Worm (Caenorhabditis elegans) whole organism, L4 larva: ENCODE data around the gene B0563.18.

Experiments used
- F26F4.8 ChIP-seq: fragments of 200-800 bp; sonication (Bioruptor generic); conservative IDR thresholded peaks from 2 replicates; pipeline ENCODE4 v1.3.6; 2022; ENCODE audit warnings: missing genetic modification characterization, missing compliant biosample characterization
- F49E8.2 ChIP-seq: sonication (generic microtip); optimal IDR thresholded peaks from 2 replicates; lab custom pipeline; 2016; ENCODE audit warnings: missing compliant biosample characterization, mild to moderate bottlenecking, missing genetic modification characterization, borderline replicate concordance
- T20F7.1 ChIP-seq: fragments of 200-800 bp; sonication (Bioruptor generic); optimal IDR thresholded peaks from 2 replicates; lab custom pipeline; 2018; ENCODE audit warnings: mild to moderate bottlenecking, missing genetic modification characterization, missing compliant biosample characterization
- Y48G9A.11 ChIP-seq: fragments of 200-800 bp; sonication (Bioruptor generic); IDR thresholded peaks from 2 replicates; pipeline ENCODE4 v1.3.6; 2022; ENCODE audit warnings: missing genetic modification reagents, missing genetic modification characterization, missing compliant biosample characterization
- Y5F2A.4 ChIP-seq: fragments of 200-800 bp; sonication (Bioruptor generic); optimal IDR thresholded peaks from 2 replicates; lab custom pipeline; 2018; ENCODE audit warnings: mild to moderate bottlenecking, missing genetic modification characterization, missing compliant biosample characterization
- Y75B8A.6 ChIP-seq: fragments of 200-800 bp; sonication (Bioruptor generic); IDR thresholded peaks from 2 replicates; pipeline ENCODE4 v1.3.6; 2022; ENCODE audit warnings: missing genetic modification reagents, missing genetic modification characterization, missing compliant biosample characterization
- ZK546.5 ChIP-seq, 2 experiments: sonication (generic microtip); optimal IDR thresholded peaks; 2 replicates each; lab custom pipeline; 2017; ENCODE audit warnings: missing biosample characterization in 2 of 2, missing genetic modification characterization in 2 of 2
- aly-2 ChIP-seq: sonication (generic microtip); optimal IDR thresholded peaks from 2 replicates; lab custom pipeline; 2018; ENCODE audit warnings: missing biosample characterization, missing genetic modification characterization
- ama-1 ChIP-seq: fragments of 150-350 bp; optimal IDR thresholded peaks from 2 replicates; lab custom pipeline; 2014; ENCODE audit warnings: inconsistent platforms, mixed read lengths
- arid-1 ChIP-seq: fragments of 200-800 bp; sonication (Bioruptor generic); conservative IDR thresholded peaks from 2 replicates; pipeline ENCODE4 v1.3.6; 2022; ENCODE audit warnings: missing genetic modification reagents, missing genetic modification characterization, missing compliant biosample characterization
- attf-4 ChIP-seq: sonication (generic microtip); optimal IDR thresholded peaks from 3 replicates; lab custom pipeline; 2017; ENCODE audit warnings: missing biosample characterization, missing genetic modification characterization
- ceh-20 ChIP-seq: fragments of 200-800 bp; sonication (Bioruptor generic); IDR thresholded peaks from 2 replicates; pipeline ENCODE4 v1.3.6; 2022; ENCODE audit warnings: missing genetic modification reagents, missing genetic modification characterization, missing compliant biosample characterization
- ceh-62 ChIP-seq: sonication (generic microtip); optimal IDR thresholded peaks from 2 replicates; lab custom pipeline; 2017; ENCODE audit warnings: missing biosample characterization, missing genetic modification characterization
- ces-1 ChIP-seq: fragments of 150-350 bp; sonication (generic microtip); optimal IDR thresholded peaks from 4 replicates; lab custom pipeline; 2014; ENCODE audit warnings: missing biosample characterization, missing genetic modification reagents, missing genetic modification characterization
- ctbp-1 ChIP-seq: fragments of 200-800 bp; sonication (Bioruptor generic); IDR thresholded peaks from 2 replicates; pipeline ENCODE4 v1.3.6; 2022; ENCODE audit warnings: missing genetic modification reagents, missing genetic modification characterization, missing compliant biosample characterization
- daf-19 ChIP-seq: fragments of 200-800 bp; sonication (Bioruptor generic); conservative IDR thresholded peaks from 2 replicates; pipeline ENCODE4 v1.3.6; 2022; ENCODE audit warnings: missing genetic modification characterization, missing compliant biosample characterization
- daf-8 ChIP-seq: fragments of 200-800 bp; sonication (Bioruptor generic); IDR thresholded peaks from 2 replicates; pipeline ENCODE4 v1.3.6; 2022; ENCODE audit warnings: missing genetic modification characterization, missing compliant biosample characterization
- dmd-9 ChIP-seq: fragments of 200-800 bp; sonication (Bioruptor generic); IDR thresholded peaks from 2 replicates; pipeline ENCODE4 v1.3.6; 2022; ENCODE audit warnings: missing genetic modification reagents, missing genetic modification characterization, missing compliant biosample characterization
- duxl-1 ChIP-seq: sonication (generic microtip); optimal IDR thresholded peaks from 2 replicates; lab custom pipeline; 2016; ENCODE audit warnings: mild to moderate bottlenecking, missing genetic modification characterization, moderate library complexity, missing compliant biosample characterization; ENCODE audit not compliant: poor library complexity
- fkh-10 ChIP-seq: fragments of 150-350 bp; optimal IDR thresholded peaks from 2 replicates; lab custom pipeline; 2014; ENCODE audit warnings: missing biosample characterization, missing genetic modification reagents, missing genetic modification characterization
- gei-8 ChIP-seq: fragments of 200-800 bp; sonication (Bioruptor generic); optimal IDR thresholded peaks from 2 replicates; lab custom pipeline; 2018; ENCODE audit warnings: mild to moderate bottlenecking, missing genetic modification characterization, missing compliant biosample characterization
- hlh-11 ChIP-seq: fragments of 200-800 bp; sonication (Bioruptor generic); optimal IDR thresholded peaks from 2 replicates; lab custom pipeline; 2018; ENCODE audit warnings: mild to moderate bottlenecking, missing genetic modification characterization, missing compliant biosample characterization
- hmg-1.1 ChIP-seq: fragments of 200-800 bp; sonication (Bioruptor generic); IDR thresholded peaks from 2 replicates; pipeline ENCODE4 v1.3.6; 2022; ENCODE audit warnings: missing genetic modification reagents, missing genetic modification characterization, missing compliant biosample characterization
- jun-1 ChIP-seq: fragments of 150-350 bp; optimal IDR thresholded peaks from 2 replicates; lab custom pipeline; 2014; ENCODE audit warnings: missing biosample characterization, missing genetic modification reagents, missing genetic modification characterization
- lin-13 ChIP-seq: fragments of 150-350 bp; optimal IDR thresholded peaks from 2 replicates; lab custom pipeline; 2014; ENCODE audit warnings: missing biosample characterization, missing genetic modification reagents, missing genetic modification characterization
- lin-29 ChIP-seq: fragments of 200-800 bp; sonication (Bioruptor generic); IDR thresholded peaks from 2 replicates; pipeline ENCODE4 v1.3.6; 2022; ENCODE audit warnings: missing genetic modification reagents, missing genetic modification characterization, missing compliant biosample characterization
- lsy-2 ChIP-seq, 2 experiments: fragments of 150-350 bp in 1 of 2; sonication (generic microtip) in 1 of 2; optimal IDR thresholded peaks; 2 replicates each; lab custom pipeline; 2014 to 2017; ENCODE audit warnings: missing biosample characterization in 2 of 2, missing genetic modification characterization in 2 of 2
- madf-9 ChIP-seq: fragments of 200-800 bp; sonication (Bioruptor generic); conservative IDR thresholded peaks from 2 replicates; pipeline ENCODE4 v1.3.6; 2022; ENCODE audit warnings: missing genetic modification reagents, missing genetic modification characterization, missing compliant biosample characterization
- mdt-29 ChIP-seq: fragments of 200-800 bp; sonication (Bioruptor generic); IDR thresholded peaks from 2 replicates; pipeline ENCODE4 v1.3.6; 2022; ENCODE audit warnings: missing genetic modification reagents, missing genetic modification characterization, missing compliant biosample characterization
- mes-2 ChIP-seq: sonication (generic microtip); optimal IDR thresholded peaks from 2 replicates; lab custom pipeline; 2016; ENCODE audit warnings: missing genotype, mild to moderate bottlenecking, missing genetic modification characterization, missing compliant biosample characterization; ENCODE audit not compliant: poor library complexity, severe bottlenecking
- mxl-2 ChIP-seq: fragments of 200-800 bp; sonication (Bioruptor generic); conservative IDR thresholded peaks from 2 replicates; pipeline ENCODE4 v1.3.6; 2022; ENCODE audit warnings: missing genetic modification reagents, missing genetic modification characterization, missing compliant biosample characterization
- mxl-3 ChIP-seq: fragments of 200-800 bp; sonication (Bioruptor generic); optimal IDR thresholded peaks from 2 replicates; lab custom pipeline; 2018; ENCODE audit warnings: mild to moderate bottlenecking, missing genetic modification characterization, missing compliant biosample characterization
- nhr-10 ChIP-seq: fragments of 150-350 bp; optimal IDR thresholded peaks from 2 replicates; lab custom pipeline; 2014; ENCODE audit warnings: missing biosample characterization, missing genetic modification characterization
- nhr-237 ChIP-seq: sonication (generic microtip); optimal IDR thresholded peaks from 2 replicates; lab custom pipeline; 2017; ENCODE audit warnings: missing biosample characterization, missing genetic modification characterization
- nhr-25 ChIP-seq: sonication (generic microtip); optimal IDR thresholded peaks from 2 replicates; lab custom pipeline; 2017; ENCODE audit warnings: missing genetic modification characterization, mild to moderate bottlenecking, missing compliant biosample characterization, antibody characterized with exemption, moderate library complexity, borderline replicate concordance; ENCODE audit not compliant: insufficient read depth
- nhr-6 ChIP-seq: fragments of 150-350 bp; optimal IDR thresholded peaks from 2 replicates; lab custom pipeline; 2014; ENCODE audit warnings: missing biosample characterization, missing genetic modification characterization
- nhr-77 ChIP-seq: fragments of 150-350 bp; optimal IDR thresholded peaks from 2 replicates; lab custom pipeline; 2014; ENCODE audit warnings: missing biosample characterization, missing genetic modification characterization
- pha-4 ChIP-seq, 2 experiments: fragments of 150-350 bp in 1 of 2; fragments of 200-800 bp in 1 of 2; sonication (Bioruptor generic) in 1 of 2; IDR thresholded peaks in 1 of 2; optimal IDR thresholded peaks in 1 of 2; 2 replicates each; pipeline versions ENCODE4 v1.3.6 to Lab custom; 2014 to 2022; ENCODE audit warnings: missing genetic modification characterization in 2 of 2, missing genetic modification reagents in 2 of 2, missing biosample characterization in 1 of 2, missing compliant biosample characterization in 1 of 2
- pqm-1 ChIP-seq: sonication (generic microtip); optimal IDR thresholded peaks from 2 replicates; lab custom pipeline; 2017; ENCODE audit warnings: missing biosample characterization, missing genetic modification characterization
- saeg-2 ChIP-seq: fragments of 200-800 bp; sonication (Bioruptor generic); IDR thresholded peaks from 2 replicates; pipeline ENCODE4 v1.3.6; 2022; ENCODE audit warnings: missing genetic modification reagents, missing genetic modification characterization, missing compliant biosample characterization
- sdz-12 ChIP-seq: fragments of 200-800 bp; sonication (Bioruptor generic); optimal IDR thresholded peaks from 2 replicates; lab custom pipeline; 2018; ENCODE audit warnings: mild to moderate bottlenecking, missing genetic modification characterization, missing compliant biosample characterization
- skn-1 ChIP-seq: fragments of 150-350 bp; optimal IDR thresholded peaks from 2 replicates; lab custom pipeline; 2014; ENCODE audit warnings: missing biosample characterization, missing genetic modification characterization
- snpc-4 ChIP-seq: fragments of 150-350 bp; optimal IDR thresholded peaks from 2 replicates; lab custom pipeline; 2014; ENCODE audit warnings: missing biosample characterization, missing genetic modification characterization
- spr-1 ChIP-seq: sonication (generic microtip); optimal IDR thresholded peaks from 2 replicates; lab custom pipeline; 2016; ENCODE audit warnings: mild to moderate bottlenecking, missing genetic modification characterization, missing compliant biosample characterization
- tra-1 ChIP-seq: fragments of 200-800 bp; sonication (Bioruptor generic); IDR thresholded peaks from 2 replicates; pipeline ENCODE4 v1.3.6; 2022; ENCODE audit warnings: missing genetic modification reagents, missing genetic modification characterization, missing compliant biosample characterization
- unc-39 ChIP-seq: sonication (generic microtip); optimal IDR thresholded peaks from 2 replicates; lab custom pipeline; 2017; ENCODE audit warnings: missing biosample characterization, missing genetic modification characterization
- unc-62 ChIP-seq, 3 experiments: fragments of 150-350 bp in 1 of 3; sonication (generic microtip); optimal IDR thresholded peaks in 2 of 3; peaks in 1 of 3; 1 replicate in 1 of 3; 2 replicates in 2 of 3; lab custom pipeline; 2014 to 2017; ENCODE audit warnings: missing biosample characterization in 3 of 3, missing genetic modification characterization in 3 of 3, missing genetic modification reagents in 3 of 3, missing genotype in 1 of 3
- zag-1 ChIP-seq: fragments of 150-350 bp; optimal IDR thresholded peaks from 2 replicates; lab custom pipeline; 2014; ENCODE audit warnings: missing biosample characterization, missing genetic modification characterization
- zfp-3 ChIP-seq: fragments of 200-800 bp; sonication (Bioruptor generic); conservative IDR thresholded peaks from 2 replicates; pipeline ENCODE4 v1.3.6; 2022; ENCODE audit warnings: missing genetic modification reagents, missing genetic modification characterization, missing compliant biosample characterization
- zip-2 ChIP-seq: fragments of 150-350 bp; optimal IDR thresholded peaks from 2 replicates; lab custom pipeline; 2014; ENCODE audit warnings: missing biosample characterization, missing genetic modification characterization
- ztf-7 ChIP-seq: fragments of 150-350 bp; optimal IDR thresholded peaks from 2 replicates; lab custom pipeline; 2014; ENCODE audit warnings: missing biosample characterization, missing genetic modification characterization

B0563.18 gene

DNA sequence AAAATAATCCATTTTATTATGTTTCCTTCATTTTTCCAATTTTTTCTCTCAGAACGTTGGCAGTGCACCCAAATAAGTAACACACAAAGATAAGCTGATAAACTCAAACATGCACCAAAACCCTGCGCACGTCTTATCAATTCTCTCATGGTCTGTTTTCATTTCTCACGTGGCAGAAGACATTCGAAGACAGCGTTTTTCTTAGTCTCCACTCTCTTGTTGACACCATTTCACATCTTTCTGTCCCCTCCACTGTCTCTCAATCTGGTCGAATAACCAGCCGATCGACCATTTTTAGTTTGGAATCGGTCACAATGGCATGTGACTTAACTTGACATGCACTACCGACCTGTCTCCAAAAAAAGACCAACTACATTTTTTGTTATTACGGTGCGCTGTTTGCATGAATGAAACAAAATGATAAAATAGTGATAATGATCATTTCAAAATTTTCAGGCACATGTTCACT, 41.5 kb downstream of the B0563.18 start, which contains the start of gene C35B8.3 (continued):
- TF ChIP-seq jun-1 (tag; lab: Kevin White, UChicago) (no peak), daf-19 (GFP tag; lab: Robert Waterston, UW) (no peak), F26F4.8 (GFP tag; lab: Robert Waterston, UW) (no peak), hmg-1.1 (GFP tag; lab: Robert Waterston, UW) (no peak), zip-2 (tag; lab: Kevin White, UChicago) (no peak), attf-4 (tag; lab: Kevin White, UChicago) (no peak), lin-29 (GFP tag; lab: Robert Waterston, UW) (no peak), unc-62 (GFP tag; optimal IDR thresholded peaks at IDR 0.05 in 1 of 2; lab: Kevin White, UChicago) (peak in 1 of 2 experiments; percentile 84), unc-62 (tag; optimal IDR thresholded peaks at IDR 0.05; lab: Kevin White, UChicago) (no peak), nhr-237 (no peak), daf-8 (no peak), pqm-1 (tag; lab: Kevin White, UChicago) (no peak), lsy-2 (tag; optimal IDR thresholded peaks at IDR 0.05; lab: Kevin White, UChicago) (no peak), ces-1 (GFP tag; lab: Kevin White, UChicago) (no peak), ama-1 (lab: Kevin White, UChicago) (no peak), arid-1 (GFP tag; lab: Robert Waterston, UW) (no peak), ctbp-1 (GFP tag; lab: Robert Waterston, UW) (no peak), F49E8.2 (tag; lab: Kevin White, UChicago) (no peak), T20F7.1 (GFP tag; lab: Kevin White, UChicago) (no peak), hlh-11 (tag; lab: Kevin White, UChicago) (peak; percentile 84), ceh-62 (tag; lab: Kevin White, UChicago) (no peak), unc-39 (no peak), duxl-1 (tag; lab: Kevin White, UChicago) (no peak), tra-1 (GFP tag; lab: Robert Waterston, UW) (0 out of 2 replicates have a peak, but pooled peaks have one; percentile 39), pha-4 (GFP tag; IDR thresholded peaks at IDR 0.05; lab: Robert Waterston, UW) (no peak), pha-4 (tag; optimal IDR thresholded peaks at IDR 0.05; lab: Kevin White, UChicago) (no peak), nhr-6 (tag; lab: Kevin White, UChicago) (no peak), snpc-4 (no peak), mxl-3 (peak; percentile 67), Y48G9A.11 (GFP tag; lab: Robert Waterston, UW) (no peak), aly-2 (tag; lab: Kevin White, UChicago) (no peak), ZK546.5 (tag; optimal IDR thresholded peaks at IDR 0.05; lab: Kevin White, UChicago) (no peak), lin-13 (GFP tag; lab: Kevin White, UChicago) (no peak), zag-1 (no peak), nhr-77 (peak; percentile 76), ceh-20 (GFP tag; lab: Robert Waterston, UW) (no peak), zfp-3 (GFP tag; lab: Robert Waterston, UW) (no peak; the same call in 1 of the 2 replicates), sdz-12 (no peak), skn-1 (no peak), dmd-9 (GFP tag; lab: Robert Waterston, UW) (no peak), Y75B8A.6 (GFP tag; lab: Robert Waterston, UW) (no peak), mdt-29 (GFP tag; lab: Robert Waterston, UW) (no peak), mxl-2 (GFP tag; lab: Robert Waterston, UW) (no peak), nhr-10 (tag; lab: Kevin White, UChicago) (peak; percentile 41), gei-8 (GFP tag; lab: Kevin White, UChicago) (peak; percentile 22), nhr-25 (tag; lab: Kevin White, UChicago) (peak; percentile 42), saeg-2 (GFP tag; lab: Robert Waterston, UW) (no peak), ztf-7 (tag; lab: Kevin White, UChicago) (no peak), madf-9 (GFP tag; lab: Robert Waterston, UW) (no peak), mes-2 (peak; percentile 16), spr-1 (tag; lab: Kevin White, UChicago) (no peak), Y5F2A.4 (GFP tag; lab: Kevin White, UChicago) (no peak), fkh-10 (GFP tag; lab: Kevin White, UChicago) (no peak)
